Worm (Caenorhabditis elegans) whole organism, L1 larva: Measurements from ENCODE around the gene lsy-12.

Experiments
- alr-1 ChIP-seq: fragments of 200-800 bp; sonication (Bioruptor generic); optimal IDR thresholded peaks from 2 replicates; lab custom pipeline; 2018; ENCODE audit warnings: borderline replicate concordance, mild to moderate bottlenecking, missing genetic modification characterization, missing compliant biosample characterization
- ceh-63 ChIP-seq: fragments of 200-800 bp; sonication (Bioruptor generic); optimal IDR thresholded peaks from 2 replicates; lab custom pipeline; 2018; ENCODE audit warnings: mild to moderate bottlenecking, missing genetic modification characterization, missing compliant biosample characterization
- ces-1 ChIP-seq: fragments of 150-350 bp; optimal IDR thresholded peaks from 2 replicates; lab custom pipeline; 2014; ENCODE audit warnings: missing biosample characterization, missing genetic modification reagents, missing genetic modification characterization
- hlh-4 ChIP-seq: sonication (generic microtip); optimal IDR thresholded peaks from 2 replicates; lab custom pipeline; 2016; ENCODE audit warnings: mild to moderate bottlenecking, missing genetic modification characterization, missing compliant biosample characterization
- lin-39 ChIP-seq: fragments of 150-350 bp; optimal IDR thresholded peaks from 2 replicates; lab custom pipeline; 2014; ENCODE audit warnings: missing biosample characterization, missing genetic modification reagents, missing genetic modification characterization
- nhr-28 ChIP-seq: fragments of 150-350 bp; optimal IDR thresholded peaks from 2 replicates; lab custom pipeline; 2014; ENCODE audit warnings: missing biosample characterization, missing genetic modification characterization
- snu-23 ChIP-seq: sonication (generic microtip); optimal IDR thresholded peaks from 2 replicates; lab custom pipeline; 2016; ENCODE audit warnings: missing genetic modification characterization, missing compliant biosample characterization
- unc-86 ChIP-seq: sonication (generic microtip); optimal IDR thresholded peaks from 2 replicates; lab custom pipeline; 2016; ENCODE audit warnings: missing genetic modification characterization, missing compliant biosample characterization
- zip-4 ChIP-seq: fragments of 200-800 bp; sonication (Bioruptor generic); optimal IDR thresholded peaks from 2 replicates; lab custom pipeline; 2018; ENCODE audit warnings: mild to moderate bottlenecking, missing genetic modification characterization, moderate library complexity, missing compliant biosample characterization

ce11 chrV:9901119-9901518, 41.4 kb upstream of the lsy-12 start:
- no peak for TF ChIP-seq zip-4 (GFP tag; lab: Kevin White, UChicago)
- TF ChIP-seq hlh-4 (tag; lab: Kevin White, UChicago), result peak; percentile 94
- no peak for TF ChIP-seq ces-1 (GFP tag; lab: Kevin White, UChicago)
- no peak for TF ChIP-seq nhr-28 (tag; lab: Kevin White, UChicago)
- no peak for TF ChIP-seq snu-23 (GFP tag; lab: Kevin White, UChicago)
- TF ChIP-seq lin-39, result no peak
- no peak for TF ChIP-seq unc-86 (tag; lab: Kevin White, UChicago)
- TF ChIP-seq ceh-63 (GFP tag; lab: Kevin White, UChicago), result no peak
- TF ChIP-seq alr-1 (tag; lab: Kevin White, UChicago), result no peak
